Fruit fly (Drosophila melanogaster) whole organism, embryonic: ENCODE data around the gene CG14212.

Source experiments
- Adf1 ChIP-seq: fragments of 200-800 bp; sonication (Bioruptor generic); IDR thresholded peaks from 2 replicates; pipeline ENCODE4 v1.3.6; 2022; ENCODE audit warnings: missing biosample characterization, missing genetic modification characterization
- Awh ChIP-seq: fragments of 200-800 bp; sonication (Bioruptor generic); IDR thresholded peaks from 2 replicates; pipeline ENCODE4, ENCODE4 v1.3.6; 2022; ENCODE audit warnings: missing biosample characterization, missing genetic modification characterization
- CG10209 ChIP-seq: fragments of 200-800 bp; sonication (Bioruptor generic); optimal IDR thresholded peaks from 3 replicates; lab custom pipeline; 2017; ENCODE audit warnings: missing biosample characterization, mild to moderate bottlenecking, missing genetic modification characterization, missing genetic modification reagents
- CG10274 ChIP-seq: fragments of 200-800 bp; sonication (Bioruptor generic); optimal IDR thresholded peaks from 3 replicates; lab custom pipeline; 2017; ENCODE audit warnings: missing biosample characterization, mild to moderate bottlenecking, missing genetic modification characterization
- CG11560 ChIP-seq: fragments of 200-800 bp; sonication (Bioruptor generic); IDR thresholded peaks from 3 replicates; pipeline ENCODE4 v1.3.6; 2022; ENCODE audit warnings: missing biosample characterization, missing genetic modification characterization
- CG11723 ChIP-seq: fragments of 200-800 bp; sonication (Bioruptor generic); optimal IDR thresholded peaks from 2 replicates; lab custom pipeline; 2017; ENCODE audit warnings: missing biosample characterization, mild to moderate bottlenecking, missing genetic modification characterization
- CG12659 ChIP-seq: fragments of 200-800 bp; sonication (Bioruptor generic); optimal IDR thresholded peaks from 3 replicates; lab custom pipeline; 2017; ENCODE audit warnings: mild to moderate bottlenecking, missing biosample characterization, missing genetic modification reagents, missing genetic modification characterization
- CG12942 ChIP-seq: fragments of 200-800 bp; sonication (Bioruptor generic); optimal IDR thresholded peaks from 3 replicates; lab custom pipeline; 2016; ENCODE audit warnings: missing biosample characterization, missing genetic modification characterization
- CG15479 ChIP-seq: fragments of 200-800 bp; sonication (Bioruptor generic); optimal IDR thresholded peaks from 3 replicates; lab custom pipeline; 2019; ENCODE audit warnings: missing biosample characterization, mild to moderate bottlenecking, missing genetic modification characterization, moderate library complexity
- CG17359 ChIP-seq: fragments of 200-800 bp; sonication (Bioruptor generic); optimal IDR thresholded peaks from 3 replicates; lab custom pipeline; 2018; ENCODE audit warnings: missing biosample characterization, mild to moderate bottlenecking, missing genetic modification characterization, moderate library complexity
- CG1792 ChIP-seq: fragments of 200-800 bp; sonication (Bioruptor generic); optimal IDR thresholded peaks from 2 replicates; lab custom pipeline; 2016; ENCODE audit warnings: missing biosample characterization, missing genetic modification characterization
- CG18599 ChIP-seq: fragments of 200-800 bp; sonication (Bioruptor generic); optimal IDR thresholded peaks from 3 replicates; lab custom pipeline; 2017; ENCODE audit warnings: missing biosample characterization, missing genetic modification characterization, mild to moderate bottlenecking, moderate library complexity, missing genetic modification reagents
- CG2120 ChIP-seq: fragments of 200-800 bp; sonication (Bioruptor generic); optimal IDR thresholded peaks from 3 replicates; lab custom pipeline; 2016; ENCODE audit warnings: missing biosample characterization, missing genetic modification characterization
- CG33213 ChIP-seq: fragments of 200-800 bp; sonication (Bioruptor generic); optimal IDR thresholded peaks from 3 replicates; lab custom pipeline; 2016; ENCODE audit warnings: missing biosample characterization, missing genetic modification characterization
- CG4360 ChIP-seq: fragments of 200-800 bp; sonication (Bioruptor generic); IDR thresholded peaks from 2 replicates; pipeline ENCODE4 v1.3.6; 2022; ENCODE audit warnings: missing biosample characterization, missing genetic modification characterization
- CG6689 ChIP-seq: fragments of 200-800 bp; sonication (Bioruptor generic); IDR thresholded peaks from 2 replicates; pipeline ENCODE4 v1.3.6; 2022; ENCODE audit warnings: missing biosample characterization, missing genetic modification characterization
- CG7372 ChIP-seq: fragments of 200-800 bp; sonication (Bioruptor generic); IDR thresholded peaks from 2 replicates; pipeline ENCODE4 v1.3.6; 2022; ENCODE audit warnings: missing biosample characterization, missing genetic modification characterization
- CG9609 ChIP-seq: fragments of 200-800 bp; sonication (Bioruptor generic); optimal IDR thresholded peaks from 3 replicates; lab custom pipeline; 2016; ENCODE audit warnings: missing biosample characterization, missing genetic modification characterization
- CTCF ChIP-seq: fragments of 200-800 bp; sonication (Bioruptor generic); optimal IDR thresholded peaks from 2 replicates; lab custom pipeline; 2017; ENCODE audit warnings: missing biosample characterization, mild to moderate bottlenecking, missing genetic modification characterization, moderate library complexity
- D ChIP-seq, 2 experiments: fragments of 200-800 bp in 1 of 2; fragments of >200 bp in 1 of 2; sonication (Bioruptor generic) in 1 of 2; optimal IDR thresholded peaks; 2 replicates in 1 of 2; 3 replicates in 1 of 2; lab custom pipeline; 2017; ENCODE audit warnings: mild to moderate bottlenecking in 1 of 2, missing biosample characterization in 1 of 2, missing genetic modification characterization in 1 of 2, missing genetic modification reagents in 1 of 2
- Dll ChIP-seq: fragments of 200-800 bp; sonication (Bioruptor generic); IDR thresholded peaks from 4 replicates; pipeline ENCODE4 v1.3.6; 2022; ENCODE audit warnings: missing biosample characterization, missing genetic modification characterization; ENCODE audit not compliant: partially characterized antibody
- Hmr ChIP-seq: fragments of 200-800 bp; sonication (Bioruptor generic); optimal IDR thresholded peaks from 3 replicates; lab custom pipeline; 2017; ENCODE audit warnings: mild to moderate bottlenecking, missing biosample characterization, missing genetic modification reagents, missing genetic modification characterization
- Hr78 ChIP-seq, 2 experiments: fragments of 200-800 bp in 1 of 2; fragments of >200 bp in 1 of 2; sonication (Bioruptor generic) in 1 of 2; optimal IDR thresholded peaks; 2 replicates each; lab custom pipeline; 2017 to 2019; ENCODE audit warnings: missing biosample characterization in 2 of 2, missing genetic modification characterization in 2 of 2, mild to moderate bottlenecking in 1 of 2, moderate library complexity in 1 of 2
- MTF-1 ChIP-seq: fragments of 200-800 bp; sonication (Bioruptor generic); optimal IDR thresholded peaks from 2 replicates; lab custom pipeline; 2018; ENCODE audit warnings: missing biosample characterization, mild to moderate bottlenecking, missing genetic modification characterization, borderline replicate concordance
- Optix ChIP-seq: fragments of 200-800 bp; sonication (Bioruptor generic); IDR thresholded peaks from 3 replicates; pipeline ENCODE4 v1.3.6; 2022; ENCODE audit warnings: missing biosample characterization, missing genetic modification characterization
- Poxn ChIP-seq: fragments of 200-800 bp; sonication (Bioruptor generic); IDR thresholded peaks from 2 replicates; pipeline ENCODE4 v1.3.6; 2022; ENCODE audit warnings: missing biosample characterization, missing genetic modification characterization
- Tbp ChIP-seq: fragments of >200 bp; optimal IDR thresholded peaks from 2 replicates; lab custom pipeline; 2018; ENCODE audit warnings: missing biosample characterization, missing genetic modification characterization
- ase ChIP-seq: fragments of 200-800 bp; sonication (Bioruptor generic); IDR thresholded peaks from 3 replicates; pipeline ENCODE4 v1.3.6; 2022; ENCODE audit warnings: missing biosample characterization, missing genetic modification characterization
- ato ChIP-seq: fragments of 200-800 bp; sonication (Bioruptor generic); IDR thresholded peaks from 2 replicates; pipeline ENCODE4 v1.3.6; 2022; ENCODE audit warnings: missing biosample characterization, missing genetic modification characterization; ENCODE audit not compliant: partially characterized antibody
- bcd ChIP-seq: fragments of 200-800 bp; sonication (Bioruptor generic); optimal IDR thresholded peaks from 2 replicates; lab custom pipeline; 2017; ENCODE audit warnings: missing biosample characterization, mild to moderate bottlenecking, missing genetic modification characterization
- btn ChIP-seq: fragments of 200-800 bp; sonication (Bioruptor generic); optimal IDR thresholded peaks from 2 replicates; lab custom pipeline; 2016; ENCODE audit warnings: missing biosample characterization, missing genetic modification characterization
- caup ChIP-seq: fragments of 200-800 bp; sonication (Bioruptor generic); optimal IDR thresholded peaks from 3 replicates; lab custom pipeline; 2017; ENCODE audit warnings: missing biosample characterization, mild to moderate bottlenecking, missing genetic modification characterization, moderate library complexity; ENCODE audit not compliant: severe bottlenecking
- cg ChIP-seq: fragments of 200-800 bp; sonication (Bioruptor generic); optimal IDR thresholded peaks from 3 replicates; lab custom pipeline; 2019; ENCODE audit warnings: missing biosample characterization, mild to moderate bottlenecking, missing genetic modification characterization, moderate library complexity
- dm ChIP-seq: fragments of 200-800 bp; sonication (Bioruptor generic); optimal IDR thresholded peaks from 3 replicates; lab custom pipeline; 2016; ENCODE audit warnings: missing biosample characterization, missing genetic modification characterization
- fd64A ChIP-seq: fragments of 200-800 bp; sonication (Bioruptor generic); optimal IDR thresholded peaks from 3 replicates; lab custom pipeline; 2018; ENCODE audit warnings: missing biosample characterization, mild to moderate bottlenecking, missing genetic modification characterization
- gem ChIP-seq: fragments of 200-800 bp; sonication (Bioruptor generic); optimal IDR thresholded peaks from 2 replicates; lab custom pipeline; 2019; ENCODE audit warnings: missing biosample characterization, mild to moderate bottlenecking, missing genetic modification characterization, moderate library complexity
- hkb ChIP-seq, 2 experiments: fragments of 200-800 bp in 1 of 2; fragments of >200 bp in 1 of 2; sonication (Bioruptor generic) in 1 of 2; IDR thresholded peaks in 1 of 2; optimal IDR thresholded peaks in 1 of 2; 2 replicates each; pipeline versions ENCODE4 v1.3.6 to Lab custom; 2017 to 2022; ENCODE audit warnings: missing biosample characterization in 1 of 2, missing genetic modification characterization in 1 of 2
- kah ChIP-seq: fragments of 200-800 bp; sonication (Bioruptor generic); optimal IDR thresholded peaks from 2 replicates; lab custom pipeline; 2018; ENCODE audit warnings: missing biosample characterization, mild to moderate bottlenecking, missing genetic modification characterization
- kni ChIP-seq: fragments of 200-800 bp; sonication (Bioruptor generic); optimal IDR thresholded peaks from 3 replicates; lab custom pipeline; 2017; ENCODE audit warnings: mild to moderate bottlenecking, missing biosample characterization, missing genetic modification reagents, missing genetic modification characterization
- lbe ChIP-seq: fragments of 200-800 bp; sonication (Bioruptor generic); optimal IDR thresholded peaks from 2 replicates; lab custom pipeline; 2016; ENCODE audit warnings: missing biosample characterization, mild to moderate bottlenecking, missing genetic modification characterization
- p53 ChIP-seq: fragments of 200-800 bp; sonication (Bioruptor generic); optimal IDR thresholded peaks from 2 replicates; lab custom pipeline; 2016; ENCODE audit warnings: missing biosample characterization, missing genetic modification characterization
- phol ChIP-seq: fragments of 200-800 bp; sonication (Bioruptor generic); optimal IDR thresholded peaks from 3 replicates; lab custom pipeline; 2018; ENCODE audit warnings: missing biosample characterization, mild to moderate bottlenecking, missing genetic modification characterization, moderate library complexity
- rib ChIP-seq: fragments of 200-800 bp; sonication (Bioruptor generic); IDR thresholded peaks from 2 replicates; pipeline ENCODE4 v1.3.6; 2022; ENCODE audit warnings: missing biosample characterization, missing genetic modification characterization
- sens-2 ChIP-seq: fragments of 200-800 bp; sonication (Bioruptor generic); IDR thresholded peaks from 2 replicates; pipeline ENCODE4 v1.3.6; 2022; ENCODE audit warnings: missing biosample characterization, missing genetic modification characterization
- seq ChIP-seq: fragments of 200-800 bp; sonication (Bioruptor generic); IDR thresholded peaks from 2 replicates; pipeline ENCODE4 v1.3.6; 2022; ENCODE audit warnings: missing biosample characterization, missing genetic modification characterization
- vfl ChIP-seq: fragments of 200-800 bp; sonication (Bioruptor generic); optimal IDR thresholded peaks from 2 replicates; lab custom pipeline; 2016; ENCODE audit warnings: missing biosample characterization, missing genetic modification characterization
- vnd ChIP-seq: fragments of 200-800 bp; sonication (Bioruptor generic); IDR thresholded peaks from 3 replicates; pipeline ENCODE4 v1.3.6; 2022; ENCODE audit warnings: missing biosample characterization, missing genetic modification characterization; ENCODE audit not compliant: partially characterized antibody
- vvl ChIP-seq: fragments of 200-800 bp; sonication (Bioruptor generic); IDR thresholded peaks from 2 replicates; pipeline ENCODE4 v1.3.6; 2022; ENCODE audit warnings: missing biosample characterization, missing genetic modification characterization

CG14212 gene

DNA sequence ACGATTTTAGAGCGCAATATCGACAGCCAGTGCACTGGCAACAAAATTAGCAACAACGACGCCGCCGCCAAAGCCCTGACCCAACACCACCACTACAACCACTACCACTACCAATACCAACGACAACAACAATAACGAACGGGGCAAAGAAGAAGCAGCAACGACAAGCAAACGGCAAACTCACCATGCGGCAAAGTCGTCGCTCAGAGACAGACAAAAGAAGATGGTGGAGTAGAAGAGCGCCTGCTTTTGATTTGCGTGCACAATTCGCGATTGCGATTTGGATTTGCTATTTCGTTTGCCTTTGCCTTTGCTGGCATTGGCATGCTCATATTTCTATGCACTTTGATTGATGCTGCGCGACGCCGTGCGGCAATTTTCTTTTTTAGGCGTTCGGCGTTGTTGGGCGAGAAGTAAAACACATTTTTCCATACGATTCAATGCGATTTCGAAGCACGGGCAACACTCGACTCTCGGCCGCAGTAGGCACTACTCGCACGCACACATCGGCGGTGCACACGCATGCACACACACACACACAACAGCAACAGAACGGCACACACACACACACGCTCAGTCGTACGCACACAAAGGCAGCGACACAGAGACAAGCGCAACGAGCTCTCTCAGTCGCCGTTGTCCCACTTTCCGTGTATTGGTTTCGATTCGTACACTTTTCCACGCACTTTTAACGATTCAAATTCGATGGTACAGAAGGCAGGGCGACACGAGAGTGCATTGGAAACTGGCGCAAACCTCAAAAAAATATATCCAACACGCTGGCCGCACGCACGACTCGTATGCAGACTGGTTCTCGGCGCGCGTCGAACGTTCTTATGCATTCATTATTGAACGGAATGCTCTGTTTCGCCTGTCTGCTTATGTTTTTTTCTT is 12.2 kb downstream of the CG14212 start (continued):
- TF ChIP-seq D (optimal IDR thresholded peaks at IDR 0.05; lab: Kevin White, UChicago) (peak; percentile 19), D (GFP tag; optimal IDR thresholded peaks at IDR 0.05; lab: Kevin White, UChicago) (no peak), Adf1 (peak; percentile 77), Dll (GFP tag; lab: Robert Waterston, UW) (0 out of 4 replicates have a peak, but pooled peaks have one; percentile 15), CG11560 (no peak), sens-2 (no peak), btn (no peak), CG18599 (GFP tag; lab: Kevin White, UChicago) (peak; percentile 4), cg (peak; percentile 96), seq (GFP tag; lab: Robert Waterston, UW) (no peak), kah (GFP tag; lab: Kevin White, UChicago) (no peak), rib (peak; percentile 34; the same call in 1 of the 2 replicates), MTF-1 (no peak), caup (no peak), phol (tag; lab: Kevin White, UChicago) (peak; percentile 56), CG6689 (no peak), bcd (GFP tag; lab: Kevin White, UChicago) (no peak), CG12659 (GFP tag; lab: Kevin White, UChicago) (peak; percentile 28), CG4360 (GFP tag; lab: Robert Waterston, UW) (peak; percentile 57), hkb (optimal IDR thresholded peaks at IDR 0.05; lab: Kevin White, UChicago) (no peak), hkb (GFP tag; IDR thresholded peaks at IDR 0.05; lab: Robert Waterston, UW) (no peak), CG15479 (GFP tag; lab: Kevin White, UChicago) (peak; percentile 95)
- TF ChIP-seq, all 482 proteins: peak for 30

- TF ChIP-seq Tbp (GFP tag; lab: Kevin White, UChicago) (no peak), dm (no peak), CG12942 (GFP tag; lab: Kevin White, UChicago) (no peak), Hmr (GFP tag; lab: Kevin White, UChicago) (no peak), CG2120 (GFP tag; lab: Kevin White, UChicago) (no peak), CG10209 (GFP tag; lab: Kevin White, UChicago) (no peak), CG33213 (GFP tag; lab: Kevin White, UChicago) (peak; percentile 24), p53 (GFP tag; lab: Kevin White, UChicago) (no peak), kni (GFP tag; lab: Kevin White, UChicago) (peak; percentile 2), Optix (GFP tag; lab: Robert Waterston, UW) (no peak), Hr78 (GFP tag; optimal IDR thresholded peaks at IDR 0.05; lab: Kevin White, UChicago) (no peak), Awh (GFP tag; lab: Robert Waterston, UW) (no peak), ase (GFP tag; lab: Robert Waterston, UW) (no peak), CG17359 (tag; lab: Kevin White, UChicago) (no peak), vfl (GFP tag; lab: Kevin White, UChicago) (no peak), CTCF (GFP tag; lab: Kevin White, UChicago) (peak; percentile 43), phol (tag; lab: Kevin White, UChicago) (peak; percentile 16), CG10274 (GFP tag; lab: Kevin White, UChicago) (no peak), CG7372 (no peak), Poxn (GFP tag; lab: Robert Waterston, UW) (no peak), vvl (GFP tag; lab: Robert Waterston, UW) (peak; percentile 49; the same call in 1 of the 2 replicates), lbe (GFP tag; lab: Kevin White, UChicago) (no peak), CG9609 (GFP tag; lab: Kevin White, UChicago) (no peak), vnd (no peak), gem (no peak), CG1792 (GFP tag; lab: Kevin White, UChicago) (no peak), fd64A (GFP tag; lab: Kevin White, UChicago) (no peak), ato (GFP tag; lab: Robert Waterston, UW) (no peak), CG11723 (GFP tag; lab: Kevin White, UChicago) (no peak)
These were observed 12.9 kb downstream of the CG14212 start, which contains the start of gene Rcd-1 for dm6 chrX:19638328-19638940. TSS of gene Rcd-1 (plus strand) at chrX:19638767.
